Worm (Caenorhabditis elegans) whole organism, L3 larva: ENCODE measurements around the gene iff-2.

ENCODE experiments used
- ZK546.5 ChIP-seq: sonication (generic microtip); optimal IDR thresholded peaks from 2 replicates; lab custom pipeline; 2017; ENCODE audit warnings: missing biosample characterization, missing genetic modification characterization
- hmg-11 ChIP-seq: sonication (generic microtip); optimal IDR thresholded peaks from 2 replicates; lab custom pipeline; 2016; ENCODE audit warnings: missing genetic modification characterization, missing compliant biosample characterization

ce11 chrII:8515521-8515920 lies 45.6 kb downstream of the iff-2 start:
- TF ChIP-seq ZK546.5 (no peak), hmg-11 (tag; lab: Kevin White, UChicago) (no peak)
